Fruit fly (Drosophila melanogaster) whole organism, embryonic: ENCODE measurements around the gene ND-13A.

Source experiments
- Antp ChIP-seq: fragments of 200-800 bp; sonication (Bioruptor generic); optimal IDR thresholded peaks from 3 replicates; lab custom pipeline; 2016; ENCODE audit warnings: missing biosample characterization, missing genetic modification characterization
- B-H1 ChIP-seq: fragments of 200-800 bp; sonication (Bioruptor generic); IDR thresholded peaks from 3 replicates; pipeline ENCODE4 v1.3.6; 2022; ENCODE audit warnings: missing biosample characterization, missing genetic modification characterization
- Bdp1 ChIP-seq: fragments of 200-800 bp; sonication (Bioruptor generic); optimal IDR thresholded peaks from 3 replicates; lab custom pipeline; 2016; ENCODE audit warnings: missing biosample characterization, missing genetic modification characterization
- CG10209 ChIP-seq: fragments of 200-800 bp; sonication (Bioruptor generic); optimal IDR thresholded peaks from 3 replicates; lab custom pipeline; 2017; ENCODE audit warnings: missing biosample characterization, mild to moderate bottlenecking, missing genetic modification characterization, missing genetic modification reagents
- CG13287 ChIP-seq: fragments of 200-800 bp; sonication (Bioruptor generic); IDR thresholded peaks from 2 replicates; pipeline ENCODE4 v1.3.6; 2022; ENCODE audit warnings: missing biosample characterization, missing genetic modification characterization; ENCODE audit not compliant: partially characterized antibody
- CG14965 ChIP-seq: fragments of 200-800 bp; sonication (Bioruptor generic); optimal IDR thresholded peaks from 2 replicates; lab custom pipeline; 2016; ENCODE audit warnings: missing biosample characterization, missing genetic modification characterization, borderline replicate concordance
- CG1602 ChIP-seq: fragments of 200-800 bp; sonication (Bioruptor generic); optimal IDR thresholded peaks from 3 replicates; lab custom pipeline; 2016; ENCODE audit warnings: missing biosample characterization, missing genetic modification characterization
- CG1647 ChIP-seq: fragments of 200-800 bp; sonication (Bioruptor generic); optimal IDR thresholded peaks from 3 replicates; lab custom pipeline; 2016; ENCODE audit warnings: missing biosample characterization, missing genetic modification characterization
- CG1792 ChIP-seq: fragments of 200-800 bp; sonication (Bioruptor generic); optimal IDR thresholded peaks from 2 replicates; lab custom pipeline; 2016; ENCODE audit warnings: missing biosample characterization, missing genetic modification characterization
- CG31224 ChIP-seq: fragments of 200-800 bp; sonication (Bioruptor generic); IDR thresholded peaks from 2 replicates; pipeline ENCODE4 v1.3.6; 2022; ENCODE audit warnings: missing biosample characterization, missing genetic modification characterization
- CG5180 ChIP-seq: fragments of 200-800 bp; sonication (Bioruptor generic); optimal IDR thresholded peaks from 3 replicates; lab custom pipeline; 2017; ENCODE audit warnings: missing biosample characterization, missing genetic modification characterization, mild to moderate bottlenecking, moderate library complexity, missing genetic modification reagents
- CG6272 ChIP-seq: fragments of 200-800 bp; sonication (Bioruptor generic); IDR thresholded peaks from 2 replicates; pipeline ENCODE4 v1.3.6; 2022; ENCODE audit warnings: missing biosample characterization, missing genetic modification characterization
- CG6854 ChIP-seq: fragments of 200-800 bp; sonication (Bioruptor generic); optimal IDR thresholded peaks from 3 replicates; lab custom pipeline; 2017; ENCODE audit warnings: missing biosample characterization, mild to moderate bottlenecking, missing genetic modification characterization
- CG7556 ChIP-seq: fragments of 200-800 bp; sonication (Bioruptor generic); optimal IDR thresholded peaks from 2 replicates; lab custom pipeline; 2017; ENCODE audit warnings: missing biosample characterization, mild to moderate bottlenecking, missing genetic modification characterization
- CG8281 ChIP-seq: fragments of 200-800 bp; sonication (Bioruptor generic); optimal IDR thresholded peaks from 2 replicates; lab custom pipeline; 2018; ENCODE audit warnings: missing biosample characterization, mild to moderate bottlenecking, missing genetic modification characterization, moderate library complexity
- CG9215 ChIP-seq: fragments of 200-800 bp; sonication (Bioruptor generic); IDR thresholded peaks from 2 replicates; pipeline ENCODE4 v1.3.6; 2022; ENCODE audit warnings: missing biosample characterization, missing genetic modification characterization
- Dll ChIP-seq: fragments of 200-800 bp; sonication (Bioruptor generic); IDR thresholded peaks from 4 replicates; pipeline ENCODE4 v1.3.6; 2022; ENCODE audit warnings: missing biosample characterization, missing genetic modification characterization; ENCODE audit not compliant: partially characterized antibody
- E2f1 ChIP-seq: fragments of 200-800 bp; sonication (Bioruptor generic); IDR thresholded peaks from 2 replicates; pipeline ENCODE4 v1.3.6; 2022; ENCODE audit warnings: missing biosample characterization, missing genetic modification characterization
- Ets65A ChIP-seq: fragments of 200-800 bp; sonication (Bioruptor generic); peaks from one replicate; lab custom pipeline; 2016; ENCODE audit warnings: missing biosample characterization, missing genetic modification characterization
- Fer1 ChIP-seq: fragments of 200-800 bp; sonication (Bioruptor generic); optimal IDR thresholded peaks from 2 replicates; lab custom pipeline; 2017; ENCODE audit warnings: missing biosample characterization, mild to moderate bottlenecking, missing genetic modification characterization
- Hey ChIP-seq: fragments of 200-800 bp; sonication (Bioruptor generic); optimal IDR thresholded peaks from 3 replicates; lab custom pipeline; 2018; ENCODE audit warnings: missing biosample characterization, mild to moderate bottlenecking, missing genetic modification characterization
- HmgZ ChIP-seq: fragments of 200-800 bp; sonication (Bioruptor generic); optimal IDR thresholded peaks from 2 replicates; lab custom pipeline; 2018; ENCODE audit warnings: missing biosample characterization, mild to moderate bottlenecking, missing genetic modification characterization
- MBD-R2 ChIP-seq: fragments of 200-800 bp; sonication (Bioruptor generic); IDR thresholded peaks from 2 replicates; pipeline ENCODE4 v1.3.6; 2022; ENCODE audit warnings: missing biosample characterization, missing genetic modification characterization
- MTF-1 ChIP-seq: fragments of 200-800 bp; sonication (Bioruptor generic); optimal IDR thresholded peaks from 2 replicates; lab custom pipeline; 2018; ENCODE audit warnings: missing biosample characterization, mild to moderate bottlenecking, missing genetic modification characterization, borderline replicate concordance
- NK7.1 ChIP-seq: fragments of 200-800 bp; sonication (Bioruptor generic); optimal IDR thresholded peaks from 3 replicates; lab custom pipeline; 2016; ENCODE audit warnings: missing biosample characterization, missing genetic modification characterization
- PHDP ChIP-seq: fragments of 200-800 bp; sonication (Bioruptor generic); optimal IDR thresholded peaks from 3 replicates; lab custom pipeline; 2018; ENCODE audit warnings: missing biosample characterization, mild to moderate bottlenecking, missing genetic modification characterization, moderate library complexity
- Ptx1 ChIP-seq: fragments of 200-800 bp; sonication (Bioruptor generic); IDR thresholded peaks from 2 replicates; pipeline ENCODE4 v1.3.6; 2022; ENCODE audit warnings: missing biosample characterization, missing genetic modification characterization
- Spps ChIP-seq: fragments of 200-800 bp; sonication (Bioruptor generic); optimal IDR thresholded peaks from 2 replicates; lab custom pipeline; 2018; ENCODE audit warnings: missing biosample characterization, mild to moderate bottlenecking, missing genetic modification characterization
- ato ChIP-seq: fragments of 200-800 bp; sonication (Bioruptor generic); IDR thresholded peaks from 2 replicates; pipeline ENCODE4 v1.3.6; 2022; ENCODE audit warnings: missing biosample characterization, missing genetic modification characterization; ENCODE audit not compliant: partially characterized antibody
- br ChIP-seq: fragments of >200 bp; optimal IDR thresholded peaks from 2 replicates; lab custom pipeline; 2017
- btn ChIP-seq: fragments of 200-800 bp; sonication (Bioruptor generic); optimal IDR thresholded peaks from 2 replicates; lab custom pipeline; 2016; ENCODE audit warnings: missing biosample characterization, missing genetic modification characterization
- cato ChIP-seq: fragments of 200-800 bp; sonication (Bioruptor generic); optimal IDR thresholded peaks from 2 replicates; lab custom pipeline; 2016; ENCODE audit warnings: missing biosample characterization, missing genetic modification characterization, borderline replicate concordance
- cg ChIP-seq: fragments of 200-800 bp; sonication (Bioruptor generic); optimal IDR thresholded peaks from 3 replicates; lab custom pipeline; 2019; ENCODE audit warnings: missing biosample characterization, mild to moderate bottlenecking, missing genetic modification characterization, moderate library complexity
- dimm ChIP-seq: fragments of 200-800 bp; sonication (Bioruptor generic); IDR thresholded peaks from 2 replicates; pipeline ENCODE4 v1.3.6; 2022; ENCODE audit warnings: missing biosample characterization, missing genetic modification characterization
- dm ChIP-seq: fragments of 200-800 bp; sonication (Bioruptor generic); optimal IDR thresholded peaks from 3 replicates; lab custom pipeline; 2016; ENCODE audit warnings: missing biosample characterization, missing genetic modification characterization
- fu2 ChIP-seq: fragments of 200-800 bp; sonication (Bioruptor generic); optimal IDR thresholded peaks from 2 replicates; lab custom pipeline; 2016; ENCODE audit warnings: missing biosample characterization, missing genetic modification characterization
- hb ChIP-seq: fragments of 200-800 bp; sonication (Bioruptor generic); IDR thresholded peaks from 3 replicates; pipeline ENCODE4 v1.3.6; 2022; ENCODE audit warnings: missing biosample characterization, missing genetic modification characterization; ENCODE audit not compliant: partially characterized antibody
- mirr ChIP-seq: fragments of 200-800 bp; sonication (Bioruptor generic); optimal IDR thresholded peaks from 3 replicates; lab custom pipeline; 2018; ENCODE audit warnings: missing biosample characterization, mild to moderate bottlenecking, missing genetic modification characterization
- oc ChIP-seq: fragments of 200-800 bp; sonication (Bioruptor generic); optimal IDR thresholded peaks from 2 replicates; lab custom pipeline; 2018; ENCODE audit warnings: missing biosample characterization, mild to moderate bottlenecking, missing genetic modification characterization, moderate library complexity
- pb ChIP-seq: fragments of 200-800 bp; sonication (Bioruptor generic); optimal IDR thresholded peaks from 3 replicates; lab custom pipeline; 2016; ENCODE audit warnings: missing biosample characterization, missing genetic modification characterization
- rib ChIP-seq: fragments of 200-800 bp; sonication (Bioruptor generic); IDR thresholded peaks from 2 replicates; pipeline ENCODE4 v1.3.6; 2022; ENCODE audit warnings: missing biosample characterization, missing genetic modification characterization
- salm ChIP-seq: fragments of 200-800 bp; sonication (Bioruptor generic); optimal IDR thresholded peaks from 2 replicates; lab custom pipeline; 2018; ENCODE audit warnings: missing biosample characterization, mild to moderate bottlenecking, missing genetic modification characterization
- sens-2 ChIP-seq: fragments of 200-800 bp; sonication (Bioruptor generic); IDR thresholded peaks from 2 replicates; pipeline ENCODE4 v1.3.6; 2022; ENCODE audit warnings: missing biosample characterization, missing genetic modification characterization
- shn ChIP-seq: fragments of 200-800 bp; sonication (Bioruptor generic); optimal IDR thresholded peaks from 3 replicates; lab custom pipeline; 2016; ENCODE audit warnings: missing biosample characterization, missing genetic modification characterization
- sisA ChIP-seq: fragments of 200-800 bp; sonication (Bioruptor generic); IDR thresholded peaks from 2 replicates; pipeline ENCODE4 v1.3.6; 2022; ENCODE audit warnings: missing biosample characterization, missing genetic modification characterization
- slou ChIP-seq: fragments of 200-800 bp; sonication (Bioruptor generic); optimal IDR thresholded peaks from 3 replicates; lab custom pipeline; 2016; ENCODE audit warnings: missing biosample characterization, missing genetic modification characterization
- so ChIP-seq: fragments of 200-800 bp; sonication (Bioruptor generic); IDR thresholded peaks from 3 replicates; pipeline ENCODE4 v1.3.6; 2022; ENCODE audit warnings: missing biosample characterization, missing genetic modification characterization
- trem ChIP-seq: fragments of 200-800 bp; optimal IDR thresholded peaks from 3 replicates; lab custom pipeline; 2019; ENCODE audit warnings: missing biosample characterization, mild to moderate bottlenecking, missing genetic modification characterization, moderate library complexity
- ttk ChIP-seq: fragments of 200-800 bp; sonication (Bioruptor generic); IDR thresholded peaks from 2 replicates; pipeline ENCODE4 v2.1.2; 2022; ENCODE audit warnings: missing biosample characterization, missing genetic modification characterization
- unc-4 ChIP-seq: fragments of 200-800 bp; sonication (Bioruptor generic); IDR thresholded peaks from 2 replicates; pipeline ENCODE4 v1.3.6; 2022; ENCODE audit warnings: missing biosample characterization, missing genetic modification characterization; ENCODE audit not compliant: partially characterized antibody

ND-13A gene

DNA sequence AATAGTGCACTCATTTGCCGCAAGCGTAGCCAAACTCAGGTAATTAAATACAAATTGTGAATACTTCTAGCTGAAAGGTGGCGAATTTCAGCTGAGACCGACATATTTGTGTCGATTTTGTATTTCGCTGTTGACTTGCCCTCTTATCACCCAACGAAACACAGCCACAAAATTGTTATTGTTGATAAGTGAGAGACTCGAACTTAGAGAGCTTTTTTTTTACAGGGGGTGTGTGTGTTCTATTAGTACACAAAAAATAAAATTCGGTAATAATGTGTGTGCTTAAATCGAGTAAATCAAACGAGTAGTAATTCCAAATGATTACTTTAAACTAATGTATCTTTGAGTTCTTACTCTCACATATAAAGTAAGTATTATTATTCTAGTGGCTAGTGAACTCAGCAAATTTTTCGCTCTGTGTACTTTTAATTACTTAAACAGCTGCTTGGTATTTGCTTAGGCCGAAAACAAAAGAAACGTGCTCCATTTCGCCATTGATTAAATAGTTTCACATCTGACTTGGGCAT, 39.1 kb downstream of the ND-13A start (continued):
- TF ChIP-seq Hey (tag; lab: Kevin White, UChicago) (peak; percentile 6), CG14965 (GFP tag; lab: Kevin White, UChicago) (no peak), slou (peak; percentile 43), cg (GFP tag; lab: Kevin White, UChicago) (peak; percentile 30), CG13287 (GFP tag; lab: Robert Waterston, UW) (0 out of 2 replicates have a peak, but pooled peaks have one; percentile 7), CG31224 (GFP tag; lab: Robert Waterston, UW) (peak; percentile 14; the same call in 1 of the 2 replicates), E2f1 (peak; percentile 45; the same call in 1 of the 2 replicates), sens-2 (GFP tag; lab: Robert Waterston, UW) (peak; percentile 42; the same call in 1 of the 2 replicates), ato (GFP tag; lab: Robert Waterston, UW) (no peak), Spps (tag; lab: Kevin White, UChicago) (no peak), salm (tag; lab: Kevin White, UChicago) (peak; percentile 24), ttk (GFP tag; lab: Robert Waterston, UW) (no peak; the same call in 1 of the 2 replicates), btn (GFP tag; lab: Kevin White, UChicago) (no peak), B-H1 (peak; percentile 43; the same call in 2 of the 3 replicates), NK7.1 (peak; percentile 70), MBD-R2 (GFP tag; lab: Robert Waterston, UW) (peak; percentile 47; the same call in 1 of the 2 replicates), CG1602 (GFP tag; lab: Kevin White, UChicago) (peak; percentile 40), pb (GFP tag; lab: Kevin White, UChicago) (peak; percentile 22), cato (GFP tag; lab: Kevin White, UChicago) (no peak), Bdp1 (GFP tag; lab: Kevin White, UChicago) (peak; percentile 32), dimm (peak; percentile 55), CG8281 (tag; lab: Kevin White, UChicago) (peak; percentile 23), Ets65A (peak; percentile 88), HmgZ (tag; lab: Kevin White, UChicago) (peak; percentile 67), dm (GFP tag; lab: Kevin White, UChicago) (no peak), CG1792 (GFP tag; lab: Kevin White, UChicago) (peak; percentile 56), CG5180 (peak; percentile 10), MTF-1 (peak; percentile 21), shn (GFP tag; lab: Kevin White, UChicago) (peak; percentile 5), trem (no peak), Fer1 (GFP tag; lab: Kevin White, UChicago) (peak; percentile 89), oc (tag; lab: Kevin White, UChicago) (peak; percentile 33), CG6854 (GFP tag; lab: Kevin White, UChicago) (peak; percentile 55), sisA (peak; percentile 66), so (GFP tag; lab: Robert Waterston, UW) (peak; percentile 91), Antp (GFP tag; lab: Kevin White, UChicago) (peak; percentile 68), unc-4 (GFP tag; lab: Robert Waterston, UW) (no peak), rib (GFP tag; lab: Robert Waterston, UW) (0 out of 2 replicates have a peak, but pooled peaks have one; percentile 35), fu2 (GFP tag; lab: Kevin White, UChicago) (peak; percentile 50), CG9215 (GFP tag; lab: Robert Waterston, UW) (no peak), CG1647 (GFP tag; lab: Kevin White, UChicago) (peak; percentile 55), CG6272 (no peak), PHDP (tag; lab: Kevin White, UChicago) (peak; percentile 73), hb (GFP tag; lab: Robert Waterston, UW) (no peak), mirr (GFP tag; lab: Kevin White, UChicago) (peak; percentile 69), CG7556 (peak; percentile 75), br (lab: Kevin White, UChicago) (no peak), Ptx1 (peak; percentile 73), Dll (GFP tag; lab: Robert Waterston, UW) (no peak), CG10209 (peak; percentile 66)
